Worm (Caenorhabditis elegans) whole organism, L4 larva: ENCODE results near the gene nhr-105.

Source experiments
- F26F4.8 ChIP-seq: fragments of 200-800 bp; sonication (Bioruptor generic); conservative IDR thresholded peaks from 2 replicates; pipeline ENCODE4 v1.3.6; 2022; ENCODE audit warnings: missing genetic modification characterization, missing compliant biosample characterization
- arid-1 ChIP-seq: fragments of 200-800 bp; sonication (Bioruptor generic); conservative IDR thresholded peaks from 2 replicates; pipeline ENCODE4 v1.3.6; 2022; ENCODE audit warnings: missing genetic modification reagents, missing genetic modification characterization, missing compliant biosample characterization
- attf-4 ChIP-seq: sonication (generic microtip); optimal IDR thresholded peaks from 3 replicates; lab custom pipeline; 2017; ENCODE audit warnings: missing biosample characterization, missing genetic modification characterization
- dmd-9 ChIP-seq: fragments of 200-800 bp; sonication (Bioruptor generic); IDR thresholded peaks from 2 replicates; pipeline ENCODE4 v1.3.6; 2022; ENCODE audit warnings: missing genetic modification reagents, missing genetic modification characterization, missing compliant biosample characterization
- lin-15B ChIP-seq: fragments of 150-350 bp; sonication (generic microtip); optimal IDR thresholded peaks from 3 replicates; lab custom pipeline; 2014; ENCODE audit warnings: missing biosample characterization, missing genetic modification characterization
- mxl-3 ChIP-seq: fragments of 200-800 bp; sonication (Bioruptor generic); optimal IDR thresholded peaks from 2 replicates; lab custom pipeline; 2018; ENCODE audit warnings: mild to moderate bottlenecking, missing genetic modification characterization, missing compliant biosample characterization
- nhr-11 ChIP-seq: fragments of 150-350 bp; optimal IDR thresholded peaks from 2 replicates; lab custom pipeline; 2014; ENCODE audit warnings: missing biosample characterization, missing genetic modification characterization
- sdz-12 ChIP-seq: fragments of 200-800 bp; sonication (Bioruptor generic); optimal IDR thresholded peaks from 2 replicates; lab custom pipeline; 2018; ENCODE audit warnings: mild to moderate bottlenecking, missing genetic modification characterization, missing compliant biosample characterization
- snpc-4 ChIP-seq: fragments of 150-350 bp; optimal IDR thresholded peaks from 2 replicates; lab custom pipeline; 2014; ENCODE audit warnings: missing biosample characterization, missing genetic modification characterization
- unc-62 ChIP-seq, 3 experiments: fragments of 150-350 bp in 1 of 3; sonication (generic microtip); optimal IDR thresholded peaks in 2 of 3; peaks in 1 of 3; 1 replicate in 1 of 3; 2 replicates in 2 of 3; lab custom pipeline; 2014 to 2017; ENCODE audit warnings: missing biosample characterization in 3 of 3, missing genetic modification characterization in 3 of 3, missing genetic modification reagents in 3 of 3, missing genotype in 1 of 3

- TF ChIP-seq nhr-11 (tag; lab: Kevin White, UChicago) (peak; percentile 6), F26F4.8 (GFP tag; lab: Robert Waterston, UW) (no peak), lin-15B (tag; lab: Kevin White, UChicago) (no peak), mxl-3 (GFP tag; lab: Kevin White, UChicago) (peak; percentile 79), arid-1 (GFP tag; lab: Robert Waterston, UW) (0 out of 2 replicates have a peak, but pooled peaks have one; percentile 4), dmd-9 (GFP tag; lab: Robert Waterston, UW) (no peak), snpc-4 (tag; lab: Kevin White, UChicago) (no peak), unc-62 (GFP tag; optimal IDR thresholded peaks at IDR 0.05 in 1 of 2; lab: Kevin White, UChicago) (peak in 1 of 2 experiments; percentile 98), unc-62 (tag; optimal IDR thresholded peaks at IDR 0.05; lab: Kevin White, UChicago) (no peak), sdz-12 (GFP tag; lab: Kevin White, UChicago) (no peak), attf-4 (tag; lab: Kevin White, UChicago) (no peak)
These were observed 2.2 kb upstream of the nhr-105 start for ce11 chrIV:7047762-7048178.
